Worm (Caenorhabditis elegans) whole organism, late embryonic: ENCODE data around the gene F42A9.8.

ENCODE experiments used
- F13H6.1 ChIP-seq: sonication (generic microtip); optimal IDR thresholded peaks from 2 replicates; lab custom pipeline; 2016; ENCODE audit warnings: missing genetic modification characterization, missing compliant biosample characterization
- rnt-1 ChIP-seq: sonication (generic microtip); optimal IDR thresholded peaks from 2 replicates; lab custom pipeline; 2016; ENCODE audit warnings: missing genetic modification characterization, missing compliant biosample characterization
- unc-86 ChIP-seq: sonication (generic microtip); optimal IDR thresholded peaks from 2 replicates; lab custom pipeline; 2016; ENCODE audit warnings: missing genetic modification characterization, missing compliant biosample characterization

DNA sequence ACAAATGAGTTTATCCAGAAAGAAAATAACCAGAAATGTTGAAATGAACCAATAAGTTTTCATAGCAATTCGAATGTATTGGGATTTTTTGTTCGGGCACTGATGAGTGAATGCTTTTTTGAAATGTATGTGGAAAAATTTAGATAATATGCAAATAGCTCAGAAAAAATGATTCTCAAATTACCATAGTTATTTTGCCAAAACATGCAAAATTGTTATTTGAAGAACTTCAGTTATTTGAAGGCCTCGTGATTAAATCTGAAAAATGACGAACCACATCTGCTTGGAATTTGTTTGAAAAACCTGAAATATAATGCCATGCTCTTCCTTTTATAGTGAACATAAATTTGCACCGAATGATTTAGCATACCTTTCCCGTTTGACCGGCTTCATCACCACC is 39.5 kb upstream of the F42A9.8 start, which contains the start of gene C49C8.6:
- TF ChIP-seq unc-86 (tag; lab: Kevin White, UChicago) = no peak
- TF ChIP-seq rnt-1 (tag; lab: Kevin White, UChicago) = no peak
- TF ChIP-seq F13H6.1 (tag; lab: Kevin White, UChicago) = no peak
